Fruit fly (Drosophila melanogaster) whole organism, prepupa: ENCODE data around the gene Arts.
A peak's percentile ranks its signal among the peaks of the same experiment; 100 is the strongest.

Source experiments
- CG15336 ChIP-seq: fragments of 200-800 bp; sonication (Bioruptor generic); IDR thresholded peaks from 2 replicates; pipeline ENCODE4 v1.3.6; 2022; ENCODE audit warnings: missing biosample characterization, missing genetic modification characterization
- CG6276 ChIP-seq: fragments of 200-800 bp; sonication (Bioruptor generic); optimal IDR thresholded peaks from 2 replicates; lab custom pipeline; 2017; ENCODE audit warnings: missing biosample characterization, mild to moderate bottlenecking, missing genetic modification characterization
- CG6854 ChIP-seq: fragments of 200-800 bp; sonication (Bioruptor generic); optimal IDR thresholded peaks from 2 replicates; lab custom pipeline; 2017; ENCODE audit warnings: missing biosample characterization, mild to moderate bottlenecking, missing genetic modification characterization
- CG9139 ChIP-seq: fragments of 200-800 bp; sonication (Bioruptor generic); optimal IDR thresholded peaks from 3 replicates; lab custom pipeline; 2017; ENCODE audit warnings: missing biosample characterization, mild to moderate bottlenecking, missing genetic modification characterization
- Lpt ChIP-seq: fragments of 200-800 bp; sonication (Bioruptor generic); optimal IDR thresholded peaks from 3 replicates; lab custom pipeline; 2016; ENCODE audit warnings: missing biosample characterization, missing genetic modification characterization
- acj6 ChIP-seq: fragments of 200-800 bp; sonication (Bioruptor generic); optimal IDR thresholded peaks from 3 replicates; lab custom pipeline; 2016; ENCODE audit warnings: missing biosample characterization, missing genetic modification characterization
- eg ChIP-seq: fragments of 200-800 bp; sonication (Bioruptor generic); IDR thresholded peaks from 3 replicates; pipeline ENCODE4 v1.3.6; 2022; ENCODE audit warnings: missing biosample characterization, missing genetic modification characterization
- ss ChIP-seq, 2 experiments: fragments of 200-800 bp; sonication (Bioruptor generic); optimal IDR thresholded peaks; 2 replicates in 1 of 2; 3 replicates in 1 of 2; lab custom pipeline; 2017 to 2018; ENCODE audit warnings: mild to moderate bottlenecking in 2 of 2, missing biosample characterization in 2 of 2, missing genetic modification characterization in 2 of 2, moderate library complexity in 1 of 2
- vri ChIP-seq: fragments of 200-800 bp; sonication (Bioruptor generic); optimal IDR thresholded peaks from 3 replicates; lab custom pipeline; 2016; ENCODE audit warnings: missing biosample characterization, mild to moderate bottlenecking, missing genetic modification characterization

dm6 chr3L:16602736-16603144 lies at the start of gene Arts:
- TF ChIP-seq vri (GFP tag; lab: Kevin White, UChicago) (no peak), eg (GFP tag; lab: Robert Waterston, UW) (no peak), CG6276 (no peak), CG15336 (no peak), CG6854 (GFP tag; lab: Kevin White, UChicago) (no peak), ss (GFP tag; optimal IDR thresholded peaks at IDR 0.05; lab: Kevin White, UChicago) (peak in 1 of 2 experiments; percentile 49), CG9139 (GFP tag; lab: Kevin White, UChicago) (no peak), acj6 (GFP tag; lab: Kevin White, UChicago) (peak; percentile 44), Lpt (no peak)
